Fruit fly (Drosophila melanogaster) whole organism, embryonic: ENCODE results near the gene CG1416.

Source experiments
- Asciz ChIP-seq: fragments of 200-800 bp; sonication (Bioruptor generic); optimal IDR thresholded peaks from 2 replicates; lab custom pipeline; 2017; ENCODE audit warnings: missing biosample characterization, mild to moderate bottlenecking, missing genetic modification characterization, missing genetic modification reagents
- BtbVII ChIP-seq: fragments of 200-800 bp; sonication (Bioruptor generic); optimal IDR thresholded peaks from 3 replicates; lab custom pipeline; 2017; ENCODE audit warnings: missing biosample characterization, mild to moderate bottlenecking, missing genetic modification characterization
- CG10654 ChIP-seq: fragments of 200-800 bp; sonication (Bioruptor generic); optimal IDR thresholded peaks from 2 replicates; lab custom pipeline; 2016; ENCODE audit warnings: missing biosample characterization, missing genetic modification characterization
- CG11398 ChIP-seq: fragments of 200-800 bp; sonication (Bioruptor generic); optimal IDR thresholded peaks from 2 replicates; lab custom pipeline; 2016; ENCODE audit warnings: missing biosample characterization, missing genetic modification characterization
- CG11504 ChIP-seq: fragments of 200-800 bp; sonication (Bioruptor generic); optimal IDR thresholded peaks from 3 replicates; lab custom pipeline; 2019; ENCODE audit warnings: missing biosample characterization, mild to moderate bottlenecking, missing genetic modification characterization, moderate library complexity
- CG11560 ChIP-seq: fragments of 200-800 bp; sonication (Bioruptor generic); IDR thresholded peaks from 3 replicates; pipeline ENCODE4 v1.3.6; 2022; ENCODE audit warnings: missing biosample characterization, missing genetic modification characterization
- CG13624 ChIP-seq: fragments of 200-800 bp; sonication (Bioruptor generic); optimal IDR thresholded peaks from 2 replicates; lab custom pipeline; 2016; ENCODE audit warnings: missing biosample characterization, missing genetic modification characterization
- CG14965 ChIP-seq: fragments of 200-800 bp; sonication (Bioruptor generic); optimal IDR thresholded peaks from 2 replicates; lab custom pipeline; 2016; ENCODE audit warnings: missing biosample characterization, missing genetic modification characterization, borderline replicate concordance
- CG15514 ChIP-seq: fragments of 200-800 bp; sonication (Bioruptor generic); optimal IDR thresholded peaks from 3 replicates; lab custom pipeline; 2017; ENCODE audit warnings: missing biosample characterization, missing genetic modification characterization, mild to moderate bottlenecking, moderate library complexity, missing genetic modification reagents
- CG17359 ChIP-seq: fragments of 200-800 bp; sonication (Bioruptor generic); optimal IDR thresholded peaks from 3 replicates; lab custom pipeline; 2018; ENCODE audit warnings: missing biosample characterization, mild to moderate bottlenecking, missing genetic modification characterization, moderate library complexity
- CG17612 ChIP-seq: fragments of 200-800 bp; sonication (Bioruptor generic); IDR thresholded peaks from 2 replicates; pipeline ENCODE4 v1.3.6; 2022; ENCODE audit warnings: missing biosample characterization, missing genetic modification characterization
- CG17829 ChIP-seq: fragments of 200-800 bp; optimal IDR thresholded peaks from 2 replicates; lab custom pipeline; 2019; ENCODE audit warnings: missing biosample characterization, mild to moderate bottlenecking, missing genetic modification characterization, moderate library complexity
- CG17912 ChIP-seq: fragments of 200-800 bp; sonication (Bioruptor generic); optimal IDR thresholded peaks from 2 replicates; lab custom pipeline; 2018; ENCODE audit warnings: missing biosample characterization, mild to moderate bottlenecking, missing genetic modification characterization
- CG30403 ChIP-seq: fragments of 200-800 bp; sonication (Bioruptor generic); optimal IDR thresholded peaks from 3 replicates; lab custom pipeline; 2016; ENCODE audit warnings: missing biosample characterization, missing genetic modification characterization
- CG3281 ChIP-seq: fragments of 200-800 bp; sonication (Bioruptor generic); optimal IDR thresholded peaks from 3 replicates; lab custom pipeline; 2017; ENCODE audit warnings: missing biosample characterization, mild to moderate bottlenecking, missing genetic modification characterization
- CG33557 ChIP-seq: fragments of 200-800 bp; sonication (Bioruptor generic); optimal IDR thresholded peaks from 2 replicates; lab custom pipeline; 2019; ENCODE audit warnings: missing biosample characterization, mild to moderate bottlenecking, missing genetic modification characterization, moderate library complexity
- CG4282 ChIP-seq: fragments of 200-800 bp; sonication (Bioruptor generic); optimal IDR thresholded peaks from 2 replicates; lab custom pipeline; 2016; ENCODE audit warnings: missing biosample characterization, missing genetic modification characterization
- CG4854 ChIP-seq: fragments of 200-800 bp; sonication (Bioruptor generic); optimal IDR thresholded peaks from 2 replicates; lab custom pipeline; 2016; ENCODE audit warnings: missing biosample characterization, missing genetic modification characterization, inconsistent platforms
- CG6175 ChIP-seq: fragments of 200-800 bp; sonication (Bioruptor generic); IDR thresholded peaks from 3 replicates; pipeline ENCODE4 v1.3.6; 2022; ENCODE audit warnings: missing biosample characterization, missing genetic modification characterization
- CG7372 ChIP-seq: fragments of 200-800 bp; sonication (Bioruptor generic); IDR thresholded peaks from 2 replicates; pipeline ENCODE4 v1.3.6; 2022; ENCODE audit warnings: missing biosample characterization, missing genetic modification characterization
- CG9437 ChIP-seq: fragments of 200-800 bp; sonication (Bioruptor generic); optimal IDR thresholded peaks from 2 replicates; lab custom pipeline; 2018; ENCODE audit warnings: missing biosample characterization, mild to moderate bottlenecking, missing genetic modification characterization
- CG9817 ChIP-seq: fragments of 200-800 bp; sonication (Bioruptor generic); optimal IDR thresholded peaks from 2 replicates; lab custom pipeline; 2018; ENCODE audit warnings: missing biosample characterization, mild to moderate bottlenecking, missing genetic modification characterization, moderate library complexity
- CHES-1-like ChIP-seq: fragments of 200-800 bp; sonication (Bioruptor generic); optimal IDR thresholded peaks from 2 replicates; lab custom pipeline; 2016; ENCODE audit warnings: missing biosample characterization, missing genetic modification characterization
- Deaf1 ChIP-seq: fragments of 200-800 bp; optimal IDR thresholded peaks from 3 replicates; lab custom pipeline; 2019; ENCODE audit warnings: missing biosample characterization, mild to moderate bottlenecking, missing genetic modification characterization, moderate library complexity
- Nf-YC ChIP-seq: fragments of 200-800 bp; optimal IDR thresholded peaks from 3 replicates; lab custom pipeline; 2019; ENCODE audit warnings: missing biosample characterization, mild to moderate bottlenecking, missing genetic modification characterization, moderate library complexity
- Stat92E ChIP-seq, 3 experiments: fragments of >200 bp in 2 of 3; fragments of 200-800 bp in 1 of 3; sonication (Bioruptor generic) in 1 of 3; optimal IDR thresholded peaks; 2 replicates each; lab custom pipeline; 2017 to 2019; ENCODE audit warnings: missing biosample characterization in 3 of 3, missing genetic modification characterization in 3 of 3, mild to moderate bottlenecking in 1 of 3, moderate library complexity in 1 of 3
- aop ChIP-seq: fragments of 200-800 bp; sonication (Bioruptor generic); IDR thresholded peaks from 2 replicates; pipeline ENCODE4 v1.3.6; 2022; ENCODE audit warnings: missing biosample characterization, missing genetic modification characterization
- dimm ChIP-seq: fragments of 200-800 bp; sonication (Bioruptor generic); IDR thresholded peaks from 2 replicates; pipeline ENCODE4 v1.3.6; 2022; ENCODE audit warnings: missing biosample characterization, missing genetic modification characterization
- dpn ChIP-seq, 2 experiments: fragments of 200-800 bp; sonication (Bioruptor generic); optimal IDR thresholded peaks; 3 replicates each; lab custom pipeline; 2016; ENCODE audit warnings: missing biosample characterization in 2 of 2, missing genetic modification characterization in 2 of 2
- ems ChIP-seq: fragments of 200-800 bp; sonication (Bioruptor generic); optimal IDR thresholded peaks from 3 replicates; lab custom pipeline; 2016; ENCODE audit warnings: missing biosample characterization, missing genetic modification characterization
- gce ChIP-seq: fragments of 200-800 bp; sonication (Bioruptor generic); IDR thresholded peaks from 3 replicates; pipeline ENCODE4 v1.3.6; 2022; ENCODE audit warnings: missing biosample characterization, missing genetic modification characterization
- gem ChIP-seq: fragments of 200-800 bp; sonication (Bioruptor generic); optimal IDR thresholded peaks from 2 replicates; lab custom pipeline; 2019; ENCODE audit warnings: missing biosample characterization, mild to moderate bottlenecking, missing genetic modification characterization, moderate library complexity
- gfzf ChIP-seq: fragments of 200-800 bp; sonication (Bioruptor generic); optimal IDR thresholded peaks from 2 replicates; lab custom pipeline; 2016; ENCODE audit warnings: missing biosample characterization, mild to moderate bottlenecking, missing genetic modification characterization, moderate library complexity
- hbn ChIP-seq: fragments of 200-800 bp; sonication (Bioruptor generic); IDR thresholded peaks from 2 replicates; pipeline ENCODE4 v1.3.6; 2022; ENCODE audit warnings: missing biosample characterization, missing genetic modification characterization; ENCODE audit not compliant: partially characterized antibody
- knrl ChIP-seq: fragments of 200-800 bp; sonication (Bioruptor generic); IDR thresholded peaks from 3 replicates; pipeline ENCODE4 v1.3.6; 2022; ENCODE audit warnings: missing biosample characterization, missing genetic modification characterization; ENCODE audit not compliant: partially characterized antibody
- lbe ChIP-seq: fragments of 200-800 bp; sonication (Bioruptor generic); optimal IDR thresholded peaks from 2 replicates; lab custom pipeline; 2016; ENCODE audit warnings: missing biosample characterization, mild to moderate bottlenecking, missing genetic modification characterization
- lov ChIP-seq, 2 experiments: fragments of 200-800 bp in 1 of 2; fragments of >200 bp in 1 of 2; sonication (Bioruptor generic) in 1 of 2; IDR thresholded peaks in 1 of 2; optimal IDR thresholded peaks in 1 of 2; 2 replicates in 1 of 2; 3 replicates in 1 of 2; pipeline versions ENCODE4 v1.3.6 to Lab custom; 2017 to 2022; ENCODE audit warnings: missing biosample characterization in 1 of 2, missing genetic modification characterization in 1 of 2
- nerfin-1 ChIP-seq: fragments of 200-800 bp; sonication (Bioruptor generic); optimal IDR thresholded peaks from 3 replicates; lab custom pipeline; 2019; ENCODE audit warnings: missing biosample characterization, mild to moderate bottlenecking, missing genetic modification characterization, moderate library complexity
- oc ChIP-seq: fragments of 200-800 bp; sonication (Bioruptor generic); optimal IDR thresholded peaks from 2 replicates; lab custom pipeline; 2018; ENCODE audit warnings: missing biosample characterization, mild to moderate bottlenecking, missing genetic modification characterization, moderate library complexity
- pita ChIP-seq: fragments of 200-800 bp; sonication (Bioruptor generic); optimal IDR thresholded peaks from 2 replicates; lab custom pipeline; 2017; ENCODE audit warnings: missing biosample characterization, mild to moderate bottlenecking, missing genetic modification characterization
- ro ChIP-seq: fragments of 200-800 bp; sonication (Bioruptor generic); IDR thresholded peaks from 2 replicates; pipeline ENCODE4 v1.3.6; 2022; ENCODE audit warnings: missing biosample characterization, missing genetic modification characterization
- run ChIP-seq: fragments of 200-800 bp; sonication (Bioruptor generic); optimal IDR thresholded peaks from 3 replicates; lab custom pipeline; 2018; ENCODE audit warnings: missing biosample characterization, mild to moderate bottlenecking, missing genetic modification characterization
- seq ChIP-seq: fragments of 200-800 bp; sonication (Bioruptor generic); IDR thresholded peaks from 2 replicates; pipeline ENCODE4 v1.3.6; 2022; ENCODE audit warnings: missing biosample characterization, missing genetic modification characterization
- tgo ChIP-seq: fragments of 200-800 bp; sonication (Bioruptor generic); IDR thresholded peaks from 3 replicates; pipeline ENCODE4 v1.3.6; 2022; ENCODE audit warnings: missing biosample characterization, missing genetic modification characterization
- tll ChIP-seq, 2 experiments: fragments of 200-800 bp in 1 of 2; fragments of >200 bp in 1 of 2; sonication (Bioruptor generic) in 1 of 2; optimal IDR thresholded peaks; 2 replicates each; lab custom pipeline; 2017 to 2019; ENCODE audit warnings: missing biosample characterization in 2 of 2, missing genetic modification characterization in 2 of 2, mild to moderate bottlenecking in 1 of 2, moderate library complexity in 1 of 2
- vfl ChIP-seq: fragments of 200-800 bp; sonication (Bioruptor generic); optimal IDR thresholded peaks from 2 replicates; lab custom pipeline; 2016; ENCODE audit warnings: missing biosample characterization, missing genetic modification characterization
- vvl ChIP-seq: fragments of 200-800 bp; sonication (Bioruptor generic); IDR thresholded peaks from 2 replicates; pipeline ENCODE4 v1.3.6; 2022; ENCODE audit warnings: missing biosample characterization, missing genetic modification characterization

CG1416 gene

DNA sequence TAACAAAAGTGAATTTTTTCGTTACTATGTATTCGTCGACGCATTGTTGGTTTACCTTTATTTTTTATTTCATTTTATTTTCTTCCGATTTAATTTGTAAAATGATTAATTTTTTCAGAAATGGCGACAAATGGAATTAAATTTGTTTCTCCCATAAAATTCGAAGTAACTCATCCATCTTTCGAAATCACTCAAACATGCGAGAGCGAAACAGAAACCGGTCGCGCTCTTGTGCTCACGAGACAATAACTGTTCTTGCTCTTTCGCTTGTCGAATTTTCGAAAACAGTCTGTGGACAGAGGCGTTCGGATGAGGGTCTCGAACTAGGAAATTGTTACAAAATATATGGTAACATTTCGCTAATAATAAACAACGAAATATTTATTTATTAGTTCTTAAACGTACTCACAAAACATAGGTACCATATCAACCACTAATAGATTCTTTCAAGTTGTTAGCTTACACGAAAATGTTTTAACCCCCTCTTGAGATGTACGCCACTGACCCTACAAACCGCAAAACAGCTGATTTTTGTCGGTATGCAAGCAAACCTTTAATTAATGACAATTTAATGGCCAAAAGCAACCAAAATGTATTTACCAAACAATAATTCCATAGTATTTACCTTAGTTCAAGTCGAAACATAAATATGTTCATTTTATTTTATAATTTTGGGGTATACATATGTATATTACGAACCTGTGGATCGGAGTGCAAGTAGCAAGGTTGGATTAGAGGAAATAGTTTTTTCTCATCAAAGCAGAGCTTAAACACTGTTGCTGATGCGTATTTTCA lies 36.9 kb downstream of the CG1416 start (continued):
- peak; percentile 81 for TF ChIP-seq dimm (GFP tag; lab: Robert Waterston, UW)
- peak; percentile 96 for TF ChIP-seq nerfin-1
- TF ChIP-seq dpn (GFP tag; optimal IDR thresholded peaks at IDR 0.05; lab: Kevin White, UChicago), result peak; percentile 97 to 98
- peak; percentile 97 for TF ChIP-seq CG33557 (GFP tag; lab: Kevin White, UChicago)
- TF ChIP-seq pita (GFP tag; lab: Kevin White, UChicago), result no peak
- peak; percentile 98 for TF ChIP-seq CG3281 (GFP tag; lab: Kevin White, UChicago)
- TF ChIP-seq gfzf, result peak; percentile 13
- peak; percentile 95 for TF ChIP-seq lbe (GFP tag; lab: Kevin White, UChicago)
- peak; percentile 95 for TF ChIP-seq vfl
- TF ChIP-seq CG7372 (GFP tag; lab: Robert Waterston, UW), result peak; percentile 97
- TF ChIP-seq CG6175, result no peak; the same call in 1 of the 3 replicates
- peak; percentile 96 for TF ChIP-seq CG11504 (tag; lab: Kevin White, UChicago)
- peak; percentile 95 for TF ChIP-seq BtbVII (GFP tag; lab: Kevin White, UChicago)
- TF ChIP-seq Deaf1, result peak; percentile 84
- TF ChIP-seq CG10654, result peak; percentile 96
- peak in 1 of 2 experiments; percentile 65 for TF ChIP-seq tll (GFP tag; optimal IDR thresholded peaks at IDR 0.05; lab: Kevin White, UChicago)
- TF ChIP-seq seq (GFP tag; lab: Robert Waterston, UW), result peak; percentile 98
- peak; percentile 99 for TF ChIP-seq CG30403 (GFP tag; lab: Kevin White, UChicago)
- peak; percentile 90 for TF ChIP-seq CG11398 (GFP tag; lab: Kevin White, UChicago)
- peak; percentile 91 for TF ChIP-seq CG15514 (GFP tag; lab: Kevin White, UChicago)
- peak; percentile 98 for TF ChIP-seq CG17829 (tag; lab: Kevin White, UChicago)
- TF ChIP-seq CG11560, result no peak; the same call in 1 of the 3 replicates
- TF ChIP-seq CHES-1-like (GFP tag; lab: Kevin White, UChicago), result peak; percentile 94
- TF ChIP-seq CG9437 (GFP tag; lab: Kevin White, UChicago), result peak; percentile 92
- peak; percentile 92 for TF ChIP-seq CG17612 (GFP tag; lab: Robert Waterston, UW)
- TF ChIP-seq knrl, result no peak
- peak; percentile 97 for TF ChIP-seq CG17359
- peak; percentile 96 for TF ChIP-seq Asciz (GFP tag; lab: Kevin White, UChicago)
- peak in 1 of 3 experiments; percentile 91 for TF ChIP-seq Stat92E (GFP tag; optimal IDR thresholded peaks at IDR 0.05; lab: Kevin White, UChicago)
- peak; percentile 95 for TF ChIP-seq CG4854
- peak; percentile 97 for TF ChIP-seq tgo (GFP tag; lab: Robert Waterston, UW)
- peak; percentile 78 for TF ChIP-seq CG14965 (GFP tag; lab: Kevin White, UChicago)
- peak; percentile 97 for TF ChIP-seq ems
- TF ChIP-seq Nf-YC (tag; lab: Kevin White, UChicago), result peak; percentile 91
- peak; percentile 91 for TF ChIP-seq CG17912 (GFP tag; lab: Kevin White, UChicago)
- TF ChIP-seq hbn (GFP tag; lab: Robert Waterston, UW), result no peak
- no peak for TF ChIP-seq lov (optimal IDR thresholded peaks at IDR 0.05; lab: Kevin White, UChicago)
- peak; percentile 96 for TF ChIP-seq lov (GFP tag; IDR thresholded peaks at IDR 0.05; lab: Robert Waterston, UW)
- peak; percentile 89 for TF ChIP-seq aop (GFP tag; lab: Robert Waterston, UW)
- peak; percentile 98 for TF ChIP-seq CG13624 (GFP tag; lab: Kevin White, UChicago)
- peak; percentile 90 for TF ChIP-seq CG4282 (GFP tag; lab: Kevin White, UChicago)
- TF ChIP-seq ro (GFP tag; lab: Robert Waterston, UW), result peak; percentile 93; the same call in 1 of the 2 replicates
- peak; percentile 99 for TF ChIP-seq CG9817 (tag; lab: Kevin White, UChicago)
- TF ChIP-seq gce (GFP tag; lab: Robert Waterston, UW), result peak; percentile 95
- peak; percentile 96 for TF ChIP-seq oc (tag; lab: Kevin White, UChicago)
- TF ChIP-seq run (tag; lab: Kevin White, UChicago), result peak; percentile 100
- TF ChIP-seq vvl, result peak; percentile 99
- TF ChIP-seq gem (tag; lab: Kevin White, UChicago), result peak; percentile 99
